Worm (Caenorhabditis elegans) whole organism, L2 larva: ENCODE data around the gene R144.12.

Experiments
- C34F6.9 ChIP-seq: fragments of 150-350 bp; optimal IDR thresholded peaks from 2 replicates; lab custom pipeline; 2014; ENCODE audit warnings: missing biosample characterization, missing genetic modification characterization
- F13H6.1 ChIP-seq: sonication (generic microtip); optimal IDR thresholded peaks from 2 replicates; lab custom pipeline; 2016; ENCODE audit warnings: missing genetic modification characterization, missing compliant biosample characterization
- R02D3.7 ChIP-seq: fragments of 150-350 bp; optimal IDR thresholded peaks from 2 replicates; lab custom pipeline; 2014; ENCODE audit warnings: missing biosample characterization, missing genetic modification characterization
- Y55F3AM.14 ChIP-seq: fragments of 200-800 bp; sonication (Bioruptor generic); optimal IDR thresholded peaks from 2 replicates; lab custom pipeline; 2018; ENCODE audit warnings: mild to moderate bottlenecking, missing genetic modification characterization, missing compliant biosample characterization
- ZK546.5 ChIP-seq: sonication (generic microtip); optimal IDR thresholded peaks from 2 replicates; lab custom pipeline; 2017; ENCODE audit warnings: missing biosample characterization, missing genetic modification characterization
- alr-1 ChIP-seq: fragments of 150-350 bp; optimal IDR thresholded peaks from 2 replicates; lab custom pipeline; 2014; ENCODE audit warnings: missing biosample characterization, missing genetic modification characterization
- aly-2 ChIP-seq: fragments of 150-350 bp; optimal IDR thresholded peaks from 2 replicates; lab custom pipeline; 2014; ENCODE audit warnings: missing biosample characterization, missing genetic modification characterization
- ama-1 ChIP-seq: fragments of 150-350 bp; optimal IDR thresholded peaks from 2 replicates; lab custom pipeline; 2018; ENCODE audit warnings: inconsistent platforms
- blmp-1 ChIP-seq: sonication (generic microtip); optimal IDR thresholded peaks from 2 replicates; lab custom pipeline; 2017; ENCODE audit warnings: missing genetic modification characterization, mild to moderate bottlenecking, missing compliant biosample characterization, antibody characterized with exemption, moderate library complexity; ENCODE audit not compliant: insufficient read depth
- ceh-16 ChIP-seq: fragments of 150-350 bp; optimal IDR thresholded peaks from 2 replicates; lab custom pipeline; 2014; ENCODE audit warnings: missing biosample characterization, missing genetic modification characterization
- ceh-82 ChIP-seq: fragments of 150-350 bp; optimal IDR thresholded peaks from 2 replicates; lab custom pipeline; 2014; ENCODE audit warnings: missing biosample characterization, missing genetic modification characterization
- crh-2 ChIP-seq: sonication (generic microtip); optimal IDR thresholded peaks from 2 replicates; lab custom pipeline; 2017; ENCODE audit warnings: missing biosample characterization, missing genetic modification characterization
- dmd-4 ChIP-seq: sonication (generic microtip); optimal IDR thresholded peaks from 2 replicates; lab custom pipeline; 2017; ENCODE audit warnings: missing biosample characterization, missing genetic modification characterization
- elt-1 ChIP-seq: fragments of 150-350 bp; optimal IDR thresholded peaks from 2 replicates; lab custom pipeline; 2014; ENCODE audit warnings: missing biosample characterization, missing genetic modification characterization
- elt-3 ChIP-seq: sonication (generic microtip); optimal IDR thresholded peaks from 2 replicates; lab custom pipeline; 2017; ENCODE audit warnings: missing biosample characterization, missing genetic modification characterization
- fos-1 ChIP-seq: fragments of 150-350 bp; optimal IDR thresholded peaks from 2 replicates; lab custom pipeline; 2014; ENCODE audit warnings: missing biosample characterization, missing genetic modification characterization
- gmeb-1 ChIP-seq: fragments of 150-350 bp; optimal IDR thresholded peaks from 2 replicates; lab custom pipeline; 2014; ENCODE audit warnings: missing biosample characterization, missing genetic modification characterization
- lin-11 ChIP-seq: fragments of 150-350 bp; sonication (generic microtip); optimal IDR thresholded peaks from 2 replicates; lab custom pipeline; 2014; ENCODE audit warnings: missing biosample characterization, missing genetic modification characterization, inconsistent platforms, mixed read lengths
- lin-13 ChIP-seq: fragments of 150-350 bp; optimal IDR thresholded peaks from 2 replicates; lab custom pipeline; 2014; ENCODE audit warnings: missing biosample characterization, missing genetic modification reagents, missing genetic modification characterization
- lin-39 ChIP-seq: fragments of 150-350 bp; optimal IDR thresholded peaks from 2 replicates; lab custom pipeline; 2014; ENCODE audit warnings: missing biosample characterization, missing genetic modification reagents, missing genetic modification characterization
- lsy-2 ChIP-seq, 2 experiments: fragments of 150-350 bp in 1 of 2; sonication (generic microtip) in 1 of 2; optimal IDR thresholded peaks; 2 replicates each; lab custom pipeline; 2014 to 2017; ENCODE audit warnings: missing biosample characterization in 2 of 2, missing genetic modification characterization in 2 of 2
- mab-5 ChIP-seq: fragments of 150-350 bp; optimal IDR thresholded peaks from 2 replicates; lab custom pipeline; 2014; ENCODE audit warnings: missing biosample characterization, missing genetic modification characterization
- mbf-1 ChIP-seq: sonication (generic microtip); optimal IDR thresholded peaks from 2 replicates; lab custom pipeline; 2017; ENCODE audit warnings: missing biosample characterization, missing genetic modification characterization
- mdl-1 ChIP-seq, 2 experiments: fragments of 150-350 bp in 1 of 2; sonication (generic microtip) in 1 of 2; optimal IDR thresholded peaks; 2 replicates each; lab custom pipeline; 2017; ENCODE audit warnings: missing biosample characterization in 2 of 2, missing genetic modification characterization in 2 of 2
- nhr-10 ChIP-seq: sonication (generic microtip); optimal IDR thresholded peaks from 2 replicates; lab custom pipeline; 2017; ENCODE audit warnings: missing biosample characterization, missing genetic modification characterization
- nhr-11 ChIP-seq: fragments of 150-350 bp; optimal IDR thresholded peaks from 2 replicates; lab custom pipeline; 2014; ENCODE audit warnings: missing biosample characterization, missing genetic modification characterization
- nhr-12 ChIP-seq: fragments of 150-350 bp; optimal IDR thresholded peaks from 2 replicates; lab custom pipeline; 2014; ENCODE audit warnings: missing biosample characterization, missing genetic modification characterization
- nhr-21 ChIP-seq: fragments of 150-350 bp; optimal IDR thresholded peaks from 2 replicates; lab custom pipeline; 2014; ENCODE audit warnings: missing biosample characterization, missing genetic modification characterization
- nhr-23 ChIP-seq: fragments of 150-350 bp; optimal IDR thresholded peaks from 2 replicates; lab custom pipeline; 2014; ENCODE audit warnings: missing biosample characterization, missing genetic modification reagents, missing genetic modification characterization
- nhr-237 ChIP-seq: fragments of 150-350 bp; optimal IDR thresholded peaks from 2 replicates; lab custom pipeline; 2014; ENCODE audit warnings: missing biosample characterization, missing genetic modification characterization
- nhr-25 ChIP-seq: fragments of 150-350 bp; sonication (generic microtip); optimal IDR thresholded peaks from 3 replicates; lab custom pipeline; 2014; ENCODE audit warnings: missing biosample characterization, missing genetic modification characterization
- nhr-6 ChIP-seq: fragments of 150-350 bp; optimal IDR thresholded peaks from 2 replicates; lab custom pipeline; 2014; ENCODE audit warnings: missing biosample characterization, missing genetic modification characterization
- nhr-77 ChIP-seq: fragments of 150-350 bp; optimal IDR thresholded peaks from 2 replicates; lab custom pipeline; 2014; ENCODE audit warnings: missing biosample characterization, missing genetic modification characterization
- peb-1 ChIP-seq: fragments of 150-350 bp; optimal IDR thresholded peaks from 2 replicates; lab custom pipeline; 2014; ENCODE audit warnings: missing biosample characterization, missing genetic modification characterization
- sem-4 ChIP-seq: fragments of 150-350 bp; optimal IDR thresholded peaks from 2 replicates; lab custom pipeline; 2014; ENCODE audit warnings: missing biosample characterization, missing genetic modification reagents, missing genetic modification characterization
- skn-1 ChIP-seq: sonication (generic microtip); optimal IDR thresholded peaks from 2 replicates; lab custom pipeline; 2017; ENCODE audit warnings: missing biosample characterization, missing genetic modification characterization
- sma-3 ChIP-seq: sonication (generic microtip); optimal IDR thresholded peaks from 2 replicates; lab custom pipeline; 2016; ENCODE audit warnings: missing genetic modification reagents, missing genetic modification characterization, missing compliant biosample characterization
- snpc-4 ChIP-seq: fragments of 150-350 bp; optimal IDR thresholded peaks from 2 replicates; lab custom pipeline; 2014; ENCODE audit warnings: missing biosample characterization, missing genetic modification characterization
- unc-39 ChIP-seq: fragments of 150-350 bp; optimal IDR thresholded peaks from 2 replicates; lab custom pipeline; 2014; ENCODE audit warnings: missing biosample characterization, missing genetic modification characterization
- unc-62 ChIP-seq: fragments of 150-350 bp; optimal IDR thresholded peaks from 2 replicates; lab custom pipeline; 2014; ENCODE audit warnings: missing biosample characterization, missing genetic modification reagents, missing genetic modification characterization
- ztf-1 ChIP-seq: fragments of 200-800 bp; sonication (Bioruptor generic); conservative IDR thresholded peaks from 2 replicates; pipeline ENCODE4 v1.3.6; 2022; ENCODE audit warnings: missing genetic modification characterization, missing compliant biosample characterization
- ztf-11 ChIP-seq: sonication (generic microtip); optimal IDR thresholded peaks from 2 replicates; lab custom pipeline; 2017; ENCODE audit warnings: missing biosample characterization, missing genetic modification characterization
- ztf-4 ChIP-seq: fragments of 150-350 bp; optimal IDR thresholded peaks from 2 replicates; lab custom pipeline; 2014; ENCODE audit warnings: missing biosample characterization, missing genetic modification characterization

The R144.12 gene

ce11 chrIII:5023642-5024041, 16.9 kb upstream of the R144.12 start:
- TF ChIP-seq ztf-4 (tag; lab: Kevin White, UChicago) (no peak), fos-1 (no peak), C34F6.9 (no peak), gmeb-1 (no peak), ama-1 (lab: Kevin White, UChicago) (no peak), nhr-237 (tag; lab: Kevin White, UChicago) (no peak), ceh-82 (tag; lab: Kevin White, UChicago) (no peak), mdl-1 (tag; optimal IDR thresholded peaks at IDR 0.05; lab: Kevin White, UChicago) (no peak), skn-1 (tag; lab: Kevin White, UChicago) (no peak), lin-39 (tag; lab: Kevin White, UChicago) (no peak), ZK546.5 (tag; lab: Kevin White, UChicago) (no peak), nhr-6 (no peak)

DNA sequence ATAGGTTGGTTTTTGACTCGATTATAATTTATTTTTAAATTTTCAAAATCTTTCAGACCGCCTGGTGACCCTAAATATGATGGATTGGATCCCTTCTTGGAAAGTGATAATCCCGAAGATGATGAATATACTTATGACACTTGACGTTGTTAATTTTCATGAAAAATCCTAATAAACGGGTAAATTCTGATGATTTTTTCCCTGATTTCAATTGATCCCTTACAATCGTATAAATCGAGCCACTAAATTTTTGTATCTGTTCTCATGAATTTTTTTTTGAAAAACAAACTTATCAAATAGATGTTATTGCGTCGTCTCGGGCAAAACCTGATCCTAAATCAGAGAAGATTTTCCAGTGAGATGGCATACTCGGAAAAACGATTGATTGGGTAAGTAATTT, 16.2 kb upstream of the R144.12 start, which contains the start of gene R144.13:
Gene R144.13, plus strand, starts transcription at position 301 of the 400 bp plus-strand sequence.
- TF ChIP-seq nhr-6 (no peak), crh-2 (tag; lab: Kevin White, UChicago) (no peak), unc-62 (GFP tag; lab: Kevin White, UChicago) (no peak), C34F6.9 (no peak), ceh-16 (tag; lab: Kevin White, UChicago) (no peak), ztf-1 (GFP tag; lab: Robert Waterston, UW) (no peak), ama-1 (lab: Kevin White, UChicago) (no peak), nhr-237 (tag; lab: Kevin White, UChicago) (no peak), lsy-2 (tag; optimal IDR thresholded peaks at IDR 0.05; lab: Kevin White, UChicago) (no peak), lin-13 (no peak), fos-1 (no peak), nhr-23 (tag; lab: Kevin White, UChicago) (no peak), elt-1 (no peak), nhr-10 (tag; lab: Kevin White, UChicago) (no peak), R02D3.7 (tag; lab: Kevin White, UChicago) (no peak), ZK546.5 (tag; lab: Kevin White, UChicago) (no peak)

DNA sequence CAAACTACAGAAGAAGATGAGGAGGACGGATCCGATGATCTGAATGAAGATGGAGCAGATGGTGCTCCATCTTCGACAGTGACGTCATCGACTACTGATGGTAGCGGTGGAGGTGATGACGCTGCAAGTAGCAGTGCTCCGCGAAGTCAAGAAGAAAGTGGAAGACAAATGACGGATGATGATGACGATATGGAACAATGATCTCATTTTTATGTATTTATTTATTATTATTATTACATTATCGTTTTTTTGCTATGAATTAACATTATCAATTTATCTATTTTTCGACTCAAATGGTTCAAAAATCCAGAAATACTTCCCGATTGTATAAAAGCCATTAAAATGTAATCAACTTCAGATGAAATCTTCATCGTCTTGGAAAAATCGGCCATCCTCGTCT, 14.9 kb upstream of the R144.12 start, which contains the start of gene R144.3:
Gene R144.3, plus strand, starts transcription at position 301 of the 400 bp plus-strand sequence.
- TF ChIP-seq aly-2 (tag; lab: Kevin White, UChicago) (no peak), elt-3 (tag; lab: Kevin White, UChicago) (no peak), nhr-12 (no peak)

DNA sequence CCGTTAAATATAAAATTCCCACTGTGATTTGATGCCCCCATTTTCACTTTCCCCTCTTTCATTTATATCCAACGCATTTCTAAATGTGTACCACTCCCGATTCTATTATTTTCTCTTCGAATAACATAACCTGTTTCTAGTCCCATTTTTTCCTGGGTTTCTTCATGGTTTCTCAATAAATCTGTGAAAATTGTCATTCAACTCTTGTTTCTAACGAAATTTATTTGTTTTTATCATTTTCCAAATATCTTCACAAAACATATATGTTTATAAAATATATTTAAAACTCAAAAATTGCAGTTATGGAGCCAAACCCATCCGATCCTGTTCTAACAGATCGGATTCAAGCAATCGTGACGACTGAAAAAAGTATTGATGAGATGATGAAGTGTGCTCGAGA, 14.1 kb upstream of the R144.12 start, which contains the start of gene mdt-11:
Gene mdt-11, plus strand, starts transcription at position 301 of the 400 bp plus-strand sequence.
- no peak for TF ChIP-seq lin-13
- TF ChIP-seq nhr-25 (tag; lab: Kevin White, UChicago) = no peak
- no peak for TF ChIP-seq lin-11 (tag; lab: Kevin White, UChicago)
- TF ChIP-seq blmp-1 = no peak
- TF ChIP-seq fos-1 = no peak
- TF ChIP-seq ztf-4 (tag; lab: Kevin White, UChicago) = no peak
- no peak for TF ChIP-seq ztf-11 (tag; lab: Kevin White, UChicago)
- TF ChIP-seq, all 48 proteins: peak for 0

DNA sequence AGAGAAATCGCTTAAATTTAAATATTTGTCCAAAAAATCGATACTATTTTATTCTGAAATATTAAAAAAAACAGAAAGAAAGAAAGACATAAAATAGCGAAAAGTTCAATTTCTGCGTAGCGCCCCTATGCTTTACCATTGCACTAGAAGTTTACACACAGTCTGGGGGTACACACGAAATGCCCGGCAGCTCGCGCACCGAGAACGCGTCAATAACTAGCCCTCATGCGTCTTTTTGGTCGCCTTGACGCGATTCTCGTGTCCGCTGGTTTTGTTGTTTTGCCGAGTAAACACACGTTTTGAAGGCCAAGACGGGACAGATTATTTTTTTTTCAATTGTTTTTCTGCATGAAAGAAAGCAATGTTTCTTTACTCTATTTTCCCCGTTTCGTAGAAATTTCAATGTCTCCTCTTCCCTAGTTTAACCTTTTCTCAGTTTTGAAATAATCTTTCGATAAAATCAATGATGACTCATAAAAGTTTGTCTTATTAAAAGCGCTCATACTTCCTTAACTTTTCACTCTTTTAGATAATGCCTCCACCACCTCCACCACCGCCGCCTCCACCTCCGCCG, 11.4 kb upstream of the R144.12 start, which contains the start of gene wip-1:
Gene wip-1, plus strand, starts transcription at position 524 of the 574 bp plus-strand sequence.
- TF ChIP-seq ceh-82 (tag; lab: Kevin White, UChicago) (peak; percentile 75), mab-5 (tag; lab: Kevin White, UChicago) (peak; percentile 96), sma-3 (GFP tag; lab: Kevin White, UChicago) (peak; percentile 99), elt-3 (tag; lab: Kevin White, UChicago) (no peak), nhr-237 (tag; lab: Kevin White, UChicago) (peak; percentile 59), nhr-10 (tag; lab: Kevin White, UChicago) (peak; percentile 82), unc-39 (tag; lab: Kevin White, UChicago) (no peak), nhr-12 (peak; percentile 73), snpc-4 (tag; lab: Kevin White, UChicago) (peak; percentile 88), mbf-1 (peak; percentile 52), crh-2 (tag; lab: Kevin White, UChicago) (peak; percentile 99), elt-1 (no peak), lin-13 (peak; percentile 95), nhr-11 (tag; lab: Kevin White, UChicago) (peak; percentile 77), F13H6.1 (tag; lab: Kevin White, UChicago) (peak; percentile 99), alr-1 (tag; lab: Kevin White, UChicago) (no peak), peb-1 (tag; lab: Kevin White, UChicago) (no peak), Y55F3AM.14 (peak; percentile 95), mdl-1 (tag; optimal IDR thresholded peaks at IDR 0.05; lab: Kevin White, UChicago) (peak; percentile 14 to 81), C34F6.9 (peak; percentile 99), sem-4 (tag; lab: Kevin White, UChicago) (peak; percentile 98), lin-11 (tag; lab: Kevin White, UChicago) (peak; percentile 99), ZK546.5 (tag; lab: Kevin White, UChicago) (peak; percentile 61), ztf-11 (tag; lab: Kevin White, UChicago) (no peak), ceh-16 (tag; lab: Kevin White, UChicago) (peak; percentile 63), fos-1 (peak; percentile 99), nhr-77 (tag; lab: Kevin White, UChicago) (peak; percentile 75), gmeb-1 (peak; percentile 96), dmd-4 (tag; lab: Kevin White, UChicago) (peak; percentile 40), nhr-23 (tag; lab: Kevin White, UChicago) (no peak), nhr-21 (tag; lab: Kevin White, UChicago) (peak; percentile 96)
